Worm (Caenorhabditis elegans): ENCODE measurements around the gene nlp-36.

DNA sequence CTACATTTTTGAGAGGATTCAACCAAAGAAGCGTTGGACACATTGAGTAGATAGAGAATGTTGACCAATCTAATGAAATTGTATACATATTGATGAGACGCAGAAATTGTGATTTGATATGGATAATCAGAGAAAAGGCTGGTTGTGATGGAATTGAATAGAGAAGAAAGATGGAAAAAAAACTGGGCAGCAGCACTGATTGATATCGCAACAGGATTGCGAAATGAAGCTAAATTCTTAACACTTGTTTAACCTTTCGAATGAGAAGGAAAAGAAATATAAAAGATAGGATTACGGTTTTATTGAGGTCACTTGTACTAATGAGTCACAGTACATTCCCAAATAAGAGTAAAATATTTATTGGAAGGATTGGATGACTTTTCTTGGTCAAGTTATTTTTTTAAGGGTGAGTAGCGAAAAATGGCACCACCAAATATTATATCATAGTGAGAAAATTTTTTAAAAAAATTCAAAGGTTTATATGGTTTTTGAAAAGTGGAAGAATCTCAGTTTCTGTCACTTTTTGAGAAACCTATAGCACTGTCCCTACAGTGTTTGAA, 13.7 kb downstream of the nlp-36 start:
- TF ChIP-seq ztf-18 (tag; optimal IDR thresholded peaks at IDR 0.05) (no peak), F33H1.4 (GFP tag; IDR thresholded peaks at IDR 0.05) (no peak), snpc-4 (GFP tag; optimal IDR thresholded peaks at IDR 0.05) (no peak), snpc-4 (tag; optimal IDR thresholded peaks at IDR 0.05) (no peak), ets-4 (GFP tag; optimal IDR thresholded peaks at IDR 0.05) (no peak)
